Fruit fly (Drosophila melanogaster) whole organism, embryonic: ENCODE data around the gene caz.

Experiments
- CG10147 ChIP-seq: fragments of 200-800 bp; sonication (Bioruptor generic); optimal IDR thresholded peaks from 2 replicates; lab custom pipeline; 2019; ENCODE audit warnings: missing biosample characterization, mild to moderate bottlenecking, missing genetic modification characterization, moderate library complexity
- CG10979 ChIP-seq: fragments of 200-800 bp; sonication (Bioruptor generic); optimal IDR thresholded peaks from 2 replicates; lab custom pipeline; 2018; ENCODE audit warnings: missing biosample characterization, mild to moderate bottlenecking, missing genetic modification characterization, moderate library complexity
- CG11723 ChIP-seq: fragments of 200-800 bp; sonication (Bioruptor generic); optimal IDR thresholded peaks from 2 replicates; lab custom pipeline; 2017; ENCODE audit warnings: missing biosample characterization, mild to moderate bottlenecking, missing genetic modification characterization
- CG15514 ChIP-seq: fragments of 200-800 bp; sonication (Bioruptor generic); optimal IDR thresholded peaks from 3 replicates; lab custom pipeline; 2017; ENCODE audit warnings: missing biosample characterization, missing genetic modification characterization, mild to moderate bottlenecking, moderate library complexity, missing genetic modification reagents
- CG15696 ChIP-seq: fragments of 200-800 bp; sonication (Bioruptor generic); optimal IDR thresholded peaks from 2 replicates; lab custom pipeline; 2019; ENCODE audit warnings: missing biosample characterization, mild to moderate bottlenecking, missing genetic modification characterization, moderate library complexity
- CG17361 ChIP-seq: fragments of 200-800 bp; sonication (Bioruptor generic); IDR thresholded peaks from 3 replicates; pipeline ENCODE4 v1.3.6; 2022; ENCODE audit warnings: missing biosample characterization, missing genetic modification characterization
- CG17829 ChIP-seq: fragments of 200-800 bp; optimal IDR thresholded peaks from 2 replicates; lab custom pipeline; 2019; ENCODE audit warnings: missing biosample characterization, mild to moderate bottlenecking, missing genetic modification characterization, moderate library complexity
- CG18262 ChIP-seq: fragments of 200-800 bp; optimal IDR thresholded peaks from 3 replicates; lab custom pipeline; 2019; ENCODE audit warnings: missing biosample characterization, mild to moderate bottlenecking, missing genetic modification characterization, moderate library complexity
- CG18764 ChIP-seq: fragments of 200-800 bp; sonication (Bioruptor generic); optimal IDR thresholded peaks from 3 replicates; lab custom pipeline; 2016; ENCODE audit warnings: missing biosample characterization, missing genetic modification characterization
- CG2116 ChIP-seq: fragments of 200-800 bp; sonication (Bioruptor generic); optimal IDR thresholded peaks from 3 replicates; lab custom pipeline; 2018; ENCODE audit warnings: missing biosample characterization, mild to moderate bottlenecking, missing genetic modification characterization
- CG30020 ChIP-seq: fragments of 200-800 bp; optimal IDR thresholded peaks from 2 replicates; lab custom pipeline; 2019; ENCODE audit warnings: missing biosample characterization, mild to moderate bottlenecking, missing genetic modification characterization, moderate library complexity
- CG30403 ChIP-seq: fragments of 200-800 bp; sonication (Bioruptor generic); optimal IDR thresholded peaks from 3 replicates; lab custom pipeline; 2016; ENCODE audit warnings: missing biosample characterization, missing genetic modification characterization
- CG3163 ChIP-seq: fragments of 200-800 bp; sonication (Bioruptor generic); optimal IDR thresholded peaks from 3 replicates; lab custom pipeline; 2016; ENCODE audit warnings: missing biosample characterization, missing genetic modification characterization
- CG3847 ChIP-seq: fragments of 200-800 bp; sonication (Bioruptor generic); IDR thresholded peaks from 2 replicates; pipeline ENCODE4 v1.3.6; 2022; ENCODE audit warnings: missing biosample characterization, missing genetic modification characterization
- CG4617 ChIP-seq: fragments of 200-800 bp; sonication (Bioruptor generic); optimal IDR thresholded peaks from 3 replicates; lab custom pipeline; 2016; ENCODE audit warnings: missing biosample characterization, missing genetic modification characterization, borderline replicate concordance
- CG5180 ChIP-seq: fragments of 200-800 bp; sonication (Bioruptor generic); optimal IDR thresholded peaks from 3 replicates; lab custom pipeline; 2017; ENCODE audit warnings: missing biosample characterization, missing genetic modification characterization, mild to moderate bottlenecking, moderate library complexity, missing genetic modification reagents
- CG6254 ChIP-seq: fragments of 200-800 bp; sonication (Bioruptor generic); optimal IDR thresholded peaks from 3 replicates; lab custom pipeline; 2017; ENCODE audit warnings: mild to moderate bottlenecking, missing biosample characterization, missing genetic modification reagents, missing genetic modification characterization
- CG8944 ChIP-seq: fragments of 200-800 bp; sonication (Bioruptor generic); optimal IDR thresholded peaks from 3 replicates; lab custom pipeline; 2016; ENCODE audit warnings: missing biosample characterization, missing genetic modification characterization
- CG9797 ChIP-seq: fragments of 200-800 bp; sonication (Bioruptor generic); optimal IDR thresholded peaks from 3 replicates; lab custom pipeline; 2018; ENCODE audit warnings: missing biosample characterization, mild to moderate bottlenecking, missing genetic modification characterization
- CG9932 ChIP-seq: fragments of 200-800 bp; sonication (Bioruptor generic); IDR thresholded peaks from 2 replicates; pipeline ENCODE4 v1.3.6; 2022; ENCODE audit warnings: missing biosample characterization, missing genetic modification characterization
- CHES-1-like ChIP-seq: fragments of 200-800 bp; sonication (Bioruptor generic); optimal IDR thresholded peaks from 2 replicates; lab custom pipeline; 2016; ENCODE audit warnings: missing biosample characterization, missing genetic modification characterization
- CTCF ChIP-seq: fragments of 200-800 bp; sonication (Bioruptor generic); optimal IDR thresholded peaks from 2 replicates; lab custom pipeline; 2017; ENCODE audit warnings: missing biosample characterization, mild to moderate bottlenecking, missing genetic modification characterization, moderate library complexity
- Chrac-16 ChIP-seq: fragments of 200-800 bp; sonication (Bioruptor generic); optimal IDR thresholded peaks from 3 replicates; lab custom pipeline; 2016; ENCODE audit warnings: missing biosample characterization, missing genetic modification characterization
- Dbx ChIP-seq: fragments of 200-800 bp; sonication (Bioruptor generic); IDR thresholded peaks from 3 replicates; pipeline ENCODE4 v1.3.6; 2022; ENCODE audit warnings: missing biosample characterization, missing genetic modification characterization
- HLH4C ChIP-seq: fragments of 200-800 bp; sonication (Bioruptor generic); IDR thresholded peaks from 3 replicates; pipeline ENCODE4 v1.3.6; 2022; ENCODE audit warnings: missing biosample characterization, missing genetic modification characterization; ENCODE audit not compliant: partially characterized antibody
- Lhr ChIP-seq: fragments of 200-800 bp; sonication (Bioruptor generic); optimal IDR thresholded peaks from 3 replicates; lab custom pipeline; 2017; ENCODE audit warnings: mild to moderate bottlenecking, missing biosample characterization, missing genetic modification reagents, missing genetic modification characterization
- Max ChIP-seq: fragments of 200-800 bp; sonication (Bioruptor generic); optimal IDR thresholded peaks from 2 replicates; lab custom pipeline; 2016; ENCODE audit warnings: missing biosample characterization, mild to moderate bottlenecking, missing genetic modification characterization
- Meics ChIP-seq: fragments of 200-800 bp; sonication (Bioruptor generic); optimal IDR thresholded peaks from 2 replicates; lab custom pipeline; 2017; ENCODE audit warnings: missing biosample characterization, mild to moderate bottlenecking, missing genetic modification characterization
- Mes4 ChIP-seq: fragments of 200-800 bp; sonication (Bioruptor generic); optimal IDR thresholded peaks from 2 replicates; lab custom pipeline; 2016; ENCODE audit warnings: missing biosample characterization, missing genetic modification characterization
- Myb ChIP-seq: fragments of 200-800 bp; sonication (Bioruptor generic); optimal IDR thresholded peaks from 2 replicates; lab custom pipeline; 2016; ENCODE audit warnings: missing biosample characterization, missing genetic modification characterization
- NFAT ChIP-seq: fragments of 200-800 bp; sonication (Bioruptor generic); IDR thresholded peaks from 2 replicates; pipeline ENCODE4 v1.3.6; 2022; ENCODE audit warnings: missing biosample characterization, missing genetic modification characterization
- NK7.1 ChIP-seq: fragments of 200-800 bp; sonication (Bioruptor generic); optimal IDR thresholded peaks from 3 replicates; lab custom pipeline; 2016; ENCODE audit warnings: missing biosample characterization, missing genetic modification characterization
- Optix ChIP-seq: fragments of 200-800 bp; sonication (Bioruptor generic); IDR thresholded peaks from 3 replicates; pipeline ENCODE4 v1.3.6; 2022; ENCODE audit warnings: missing biosample characterization, missing genetic modification characterization
- Sry-δ ChIP-seq: fragments of 200-800 bp; sonication (Bioruptor generic); optimal IDR thresholded peaks from 2 replicates; lab custom pipeline; 2016; ENCODE audit warnings: missing biosample characterization, missing genetic modification characterization
- crp ChIP-seq, 2 experiments: fragments of 200-800 bp; sonication (Bioruptor generic); optimal IDR thresholded peaks; 2 replicates in 1 of 2; 3 replicates in 1 of 2; lab custom pipeline; 2017; ENCODE audit warnings: missing biosample characterization in 2 of 2, missing genetic modification characterization in 2 of 2, mild to moderate bottlenecking in 1 of 2, moderate library complexity in 1 of 2
- da ChIP-seq: fragments of 200-800 bp; sonication (Bioruptor generic); optimal IDR thresholded peaks from 2 replicates; lab custom pipeline; 2016; ENCODE audit warnings: missing biosample characterization, missing genetic modification characterization
- gro ChIP-seq: fragments of 200-800 bp; sonication (Bioruptor generic); optimal IDR thresholded peaks from 2 replicates; lab custom pipeline; 2016; ENCODE audit warnings: missing biosample characterization, missing genetic modification characterization
- knrl ChIP-seq: fragments of 200-800 bp; sonication (Bioruptor generic); IDR thresholded peaks from 3 replicates; pipeline ENCODE4 v1.3.6; 2022; ENCODE audit warnings: missing biosample characterization, missing genetic modification characterization; ENCODE audit not compliant: partially characterized antibody
- mam ChIP-seq: fragments of 200-800 bp; sonication (Bioruptor generic); optimal IDR thresholded peaks from 3 replicates; lab custom pipeline; 2016; ENCODE audit warnings: missing biosample characterization, missing genetic modification characterization
- phol ChIP-seq: fragments of 200-800 bp; sonication (Bioruptor generic); optimal IDR thresholded peaks from 3 replicates; lab custom pipeline; 2018; ENCODE audit warnings: missing biosample characterization, mild to moderate bottlenecking, missing genetic modification characterization, moderate library complexity
- prd ChIP-seq, 3 experiments: fragments of >200 bp in 2 of 3; fragments of 200-800 bp in 1 of 3; sonication (Bioruptor generic) in 1 of 3; optimal IDR thresholded peaks in 2 of 3; IDR thresholded peaks in 1 of 3; 2 replicates in 2 of 3; 3 replicates in 1 of 3; pipeline versions ENCODE4 v1.3.6 to Lab custom; 2017 to 2022; ENCODE audit warnings: missing biosample characterization in 1 of 3, missing genetic modification characterization in 1 of 3
- ranshi ChIP-seq: fragments of 200-800 bp; sonication (Bioruptor generic); IDR thresholded peaks from 2 replicates; pipeline ENCODE4 v1.3.6; 2022; ENCODE audit warnings: missing biosample characterization, missing genetic modification characterization
- sc ChIP-seq, 3 experiments: fragments of >200 bp in 2 of 3; fragments of 200-800 bp in 1 of 3; sonication (Bioruptor generic) in 1 of 3; optimal IDR thresholded peaks; 2 replicates in 2 of 3; 3 replicates in 1 of 3; lab custom pipeline; 2017; ENCODE audit warnings: mild to moderate bottlenecking in 1 of 3, missing biosample characterization in 1 of 3, missing genetic modification characterization in 1 of 3, missing genetic modification reagents in 1 of 3
- sisA ChIP-seq: fragments of 200-800 bp; sonication (Bioruptor generic); IDR thresholded peaks from 2 replicates; pipeline ENCODE4 v1.3.6; 2022; ENCODE audit warnings: missing biosample characterization, missing genetic modification characterization
- ssp ChIP-seq: fragments of 200-800 bp; sonication (Bioruptor generic); IDR thresholded peaks from 2 replicates; pipeline ENCODE4 v1.3.6; 2022; ENCODE audit warnings: missing biosample characterization, missing genetic modification characterization
- toy ChIP-seq: fragments of 200-800 bp; sonication (Bioruptor generic); IDR thresholded peaks from 2 replicates; pipeline ENCODE4 v1.3.6; 2022; ENCODE audit warnings: missing biosample characterization, missing genetic modification characterization
- unc-4 ChIP-seq: fragments of 200-800 bp; sonication (Bioruptor generic); IDR thresholded peaks from 2 replicates; pipeline ENCODE4 v1.3.6; 2022; ENCODE audit warnings: missing biosample characterization, missing genetic modification characterization; ENCODE audit not compliant: partially characterized antibody
- zen ChIP-seq: fragments of 200-800 bp; sonication (Bioruptor generic); optimal IDR thresholded peaks from 3 replicates; lab custom pipeline; 2018; ENCODE audit warnings: missing biosample characterization, mild to moderate bottlenecking, missing genetic modification characterization, moderate library complexity
- zf30C ChIP-seq: fragments of 200-800 bp; sonication (Bioruptor generic); optimal IDR thresholded peaks from 3 replicates; lab custom pipeline; 2018; ENCODE audit warnings: missing biosample characterization, mild to moderate bottlenecking, missing genetic modification characterization

caz gene

dm6 chrX:16286083-16286666 is 2.4 kb upstream of the caz start, which contains the start of gene UQCR-14 (continued):
- TF ChIP-seq Meics (peak; percentile 37), HLH4C (GFP tag; lab: Robert Waterston, UW) (peak; percentile 96), Myb (GFP tag; lab: Kevin White, UChicago) (peak; percentile 88), CG11723 (no peak), gro (GFP tag; lab: Kevin White, UChicago) (peak; percentile 77), CG18262 (peak; percentile 19), CG17361 (GFP tag; lab: Robert Waterston, UW) (no peak), phol (peak; percentile 39), CG30403 (GFP tag; lab: Kevin White, UChicago) (peak; percentile 24), CHES-1-like (GFP tag; lab: Kevin White, UChicago) (peak; percentile 28), CG10979 (tag; lab: Kevin White, UChicago) (peak; percentile 32), CG2116 (GFP tag; lab: Kevin White, UChicago) (peak; percentile 99), CG10147 (peak; percentile 17), CG9932 (GFP tag; lab: Robert Waterston, UW) (peak; percentile 74), sc (optimal IDR thresholded peaks at IDR 0.05; lab: Kevin White, UChicago) (no peak), sc (GFP tag; optimal IDR thresholded peaks at IDR 0.05; lab: Kevin White, UChicago) (no peak), CG3847 (peak; percentile 53), CG18764 (GFP tag; lab: Kevin White, UChicago) (peak; percentile 12), Lhr (GFP tag; lab: Kevin White, UChicago) (peak; percentile 66), CG15696 (tag; lab: Kevin White, UChicago) (no peak), Mes4 (GFP tag; lab: Kevin White, UChicago) (no peak), CG17829 (peak; percentile 61), zen (tag; lab: Kevin White, UChicago) (peak; percentile 5), Chrac-16 (GFP tag; lab: Kevin White, UChicago) (peak; percentile 9), CG15514 (GFP tag; lab: Kevin White, UChicago) (peak; percentile 86), toy (GFP tag; lab: Robert Waterston, UW) (no peak), CG4617 (GFP tag; lab: Kevin White, UChicago) (peak; percentile 57), zf30C (GFP tag; lab: Kevin White, UChicago) (peak; percentile 40), NFAT (peak; percentile 36; the same call in 1 of the 2 replicates), Max (GFP tag; lab: Kevin White, UChicago) (peak; percentile 7), CTCF (GFP tag; lab: Kevin White, UChicago) (peak; percentile 8), sisA (no peak), Dbx (GFP tag; lab: Robert Waterston, UW) (peak; percentile 66), CG8944 (no peak), NK7.1 (GFP tag; lab: Kevin White, UChicago) (no peak), unc-4 (GFP tag; lab: Robert Waterston, UW) (peak; percentile 98), ssp (peak; percentile 44), Optix (GFP tag; lab: Robert Waterston, UW) (no peak), mam (GFP tag; lab: Kevin White, UChicago) (peak; percentile 43), CG5180 (GFP tag; lab: Kevin White, UChicago) (no peak), CG30020 (tag; lab: Kevin White, UChicago) (peak; percentile 71), ranshi (GFP tag; lab: Robert Waterston, UW) (0 out of 2 replicates have a peak, but pooled peaks have one; percentile 27), CG6254 (peak; percentile 6), CG9797 (peak; percentile 71), crp (GFP tag; optimal IDR thresholded peaks at IDR 0.05; lab: Kevin White, UChicago) (peak in 1 of 2 experiments; percentile 16), Sry-δ (GFP tag; lab: Kevin White, UChicago) (peak; percentile 97), da (no peak), CG3163 (peak; percentile 2), knrl (GFP tag; lab: Robert Waterston, UW) (peak; percentile 96), prd (optimal IDR thresholded peaks at IDR 0.05; lab: Kevin White, UChicago) (no peak), prd (GFP tag; IDR thresholded peaks at IDR 0.05; lab: Robert Waterston, UW) (no peak)
